Worm (Caenorhabditis elegans) whole organism, late embryonic: Measurements from ENCODE around the gene mau-8.

ENCODE experiments used
- F13H6.1 ChIP-seq: sonication (generic microtip); optimal IDR thresholded peaks from 2 replicates; lab custom pipeline; 2016; ENCODE audit warnings: missing genetic modification characterization, missing compliant biosample characterization
- T23F11.4 ChIP-seq: fragments of 200-800 bp; sonication (Bioruptor generic); optimal IDR thresholded peaks from 2 replicates; lab custom pipeline; 2018; ENCODE audit warnings: mild to moderate bottlenecking, missing genetic modification characterization, missing compliant biosample characterization
- ceh-19 ChIP-seq: fragments of 200-800 bp; sonication (Bioruptor generic); optimal IDR thresholded peaks from 2 replicates; lab custom pipeline; 2018; ENCODE audit warnings: mild to moderate bottlenecking, missing genetic modification characterization, missing compliant biosample characterization
- ceh-22 ChIP-seq: sonication (generic microtip); optimal IDR thresholded peaks from 2 replicates; lab custom pipeline; 2017; ENCODE audit warnings: missing biosample characterization, missing genetic modification characterization
- ceh-30 ChIP-seq: fragments of 150-350 bp; optimal IDR thresholded peaks from 2 replicates; lab custom pipeline; 2014; ENCODE audit warnings: missing biosample characterization, missing genetic modification characterization
- dve-1 ChIP-seq: sonication (generic microtip); optimal IDR thresholded peaks from 2 replicates; lab custom pipeline; 2017; ENCODE audit warnings: antibody characterized with exemption, mild to moderate bottlenecking, missing genetic modification characterization, missing compliant biosample characterization
- elt-2 ChIP-seq: sonication (generic microtip); optimal IDR thresholded peaks from 2 replicates; lab custom pipeline; 2016; ENCODE audit warnings: missing genetic modification reagents, missing genetic modification characterization, missing compliant biosample characterization
- elt-4 ChIP-seq: sonication (generic microtip); optimal IDR thresholded peaks from 2 replicates; lab custom pipeline; 2016; ENCODE audit warnings: missing genetic modification characterization, missing compliant biosample characterization
- eyg-1 ChIP-seq: sonication (generic microtip); optimal IDR thresholded peaks from 2 replicates; lab custom pipeline; 2016; ENCODE audit warnings: missing genotype, missing genetic modification characterization, missing compliant biosample characterization
- fkh-10 ChIP-seq: fragments of 150-350 bp; optimal IDR thresholded peaks from 2 replicates; lab custom pipeline; 2014; ENCODE audit warnings: missing biosample characterization, missing genetic modification reagents, missing genetic modification characterization
- fkh-6 ChIP-seq: sonication (generic microtip); optimal IDR thresholded peaks from 2 replicates; lab custom pipeline; 2016; ENCODE audit warnings: missing genetic modification characterization, missing compliant biosample characterization
- gmeb-2 ChIP-seq: sonication (generic microtip); optimal IDR thresholded peaks from 2 replicates; lab custom pipeline; 2016; ENCODE audit warnings: missing genetic modification characterization, inconsistent platforms, missing compliant biosample characterization
- hlh-13 ChIP-seq: fragments of 200-800 bp; sonication (Bioruptor generic); optimal IDR thresholded peaks from 2 replicates; lab custom pipeline; 2018; ENCODE audit warnings: mild to moderate bottlenecking, missing genetic modification characterization, missing compliant biosample characterization
- hlh-15 ChIP-seq: sonication (generic microtip); optimal IDR thresholded peaks from 2 replicates; lab custom pipeline; 2016; ENCODE audit warnings: missing genetic modification characterization, missing compliant biosample characterization
- hlh-30 ChIP-seq: sonication (generic microtip); optimal IDR thresholded peaks from 2 replicates; lab custom pipeline; 2017; ENCODE audit warnings: antibody characterized with exemption, missing genetic modification characterization, missing compliant biosample characterization; ENCODE audit not compliant: insufficient read depth
- hlh-6 ChIP-seq: sonication (generic microtip); optimal IDR thresholded peaks from 2 replicates; lab custom pipeline; 2016; ENCODE audit warnings: missing genotype, missing genetic modification characterization, missing compliant biosample characterization
- lim-6 ChIP-seq: sonication (generic microtip); optimal IDR thresholded peaks from 2 replicates; lab custom pipeline; 2016; ENCODE audit warnings: missing genetic modification characterization, missing compliant biosample characterization
- lin-11 ChIP-seq: fragments of 200-800 bp; sonication (Bioruptor generic); optimal IDR thresholded peaks from 2 replicates; lab custom pipeline; 2018; ENCODE audit warnings: mild to moderate bottlenecking, missing genetic modification characterization, missing compliant biosample characterization
- madf-2 ChIP-seq: sonication (generic microtip); optimal IDR thresholded peaks from 2 replicates; lab custom pipeline; 2017; ENCODE audit warnings: missing genetic modification characterization, missing compliant biosample characterization
- nhr-232 ChIP-seq: sonication (generic microtip); optimal IDR thresholded peaks from 2 replicates; lab custom pipeline; 2016; ENCODE audit warnings: missing genetic modification characterization, missing compliant biosample characterization
- npax-4 ChIP-seq: sonication (generic microtip); optimal IDR thresholded peaks from 2 replicates; lab custom pipeline; 2016; ENCODE audit warnings: missing genetic modification characterization, missing compliant biosample characterization
- pat-9 ChIP-seq: fragments of 200-800 bp; sonication (Bioruptor generic); optimal IDR thresholded peaks from 2 replicates; lab custom pipeline; 2018; ENCODE audit warnings: mild to moderate bottlenecking, missing genetic modification characterization, moderate library complexity, missing compliant biosample characterization
- pax-1 ChIP-seq: fragments of 150-350 bp; optimal IDR thresholded peaks from 2 replicates; lab custom pipeline; 2014; ENCODE audit warnings: missing biosample characterization, missing genetic modification characterization
- pha-4 ChIP-seq: fragments of 150-350 bp; optimal IDR thresholded peaks from 2 replicates; lab custom pipeline; 2018; ENCODE audit warnings: missing biosample characterization, missing genetic modification reagents, missing genetic modification characterization
- pqm-1 ChIP-seq: sonication (generic microtip); optimal IDR thresholded peaks from 2 replicates; lab custom pipeline; 2016; ENCODE audit warnings: missing genetic modification characterization, missing compliant biosample characterization
- rnt-1 ChIP-seq: sonication (generic microtip); optimal IDR thresholded peaks from 2 replicates; lab custom pipeline; 2016; ENCODE audit warnings: missing genetic modification characterization, missing compliant biosample characterization
- sdc-2 ChIP-seq: sonication (generic microtip); optimal IDR thresholded peaks from 2 replicates; lab custom pipeline; 2016; ENCODE audit warnings: missing genotype, missing genetic modification characterization, missing compliant biosample characterization
- sox-2 ChIP-seq: fragments of 200-800 bp; sonication (Bioruptor generic); IDR thresholded peaks from 2 replicates; pipeline ENCODE4 v1.3.6; 2022; ENCODE audit warnings: missing genetic modification reagents, missing genetic modification characterization, missing compliant biosample characterization
- sox-4 ChIP-seq: sonication (generic microtip); optimal IDR thresholded peaks from 2 replicates; lab custom pipeline; 2017; ENCODE audit warnings: mild to moderate bottlenecking, missing genetic modification characterization, inconsistent platforms, missing compliant biosample characterization
- syd-9 ChIP-seq: sonication (generic microtip); optimal IDR thresholded peaks from 2 replicates; lab custom pipeline; 2016; ENCODE audit warnings: mild to moderate bottlenecking, missing genetic modification characterization, moderate library complexity, missing compliant biosample characterization
- tbx-2 ChIP-seq: sonication (generic microtip); optimal IDR thresholded peaks from 2 replicates; lab custom pipeline; 2016; ENCODE audit warnings: missing genetic modification characterization, missing compliant biosample characterization
- tbx-7 ChIP-seq: sonication (generic microtip); optimal IDR thresholded peaks from 2 replicates; lab custom pipeline; 2016; ENCODE audit warnings: missing genotype, missing genetic modification characterization, missing compliant biosample characterization
- ttx-3 ChIP-seq: sonication (generic microtip); optimal IDR thresholded peaks from 2 replicates; lab custom pipeline; 2016; ENCODE audit warnings: missing genetic modification reagents, missing genetic modification characterization, missing compliant biosample characterization
- unc-3 ChIP-seq, 2 experiments: fragments of 200-800 bp in 1 of 2; sonication (Bioruptor generic) in 1 of 2; sonication (generic microtip) in 1 of 2; conservative IDR thresholded peaks in 1 of 2; optimal IDR thresholded peaks in 1 of 2; 2 replicates each; pipeline versions ENCODE4 v1.3.6 to Lab custom; 2016 to 2022; ENCODE audit warnings: missing compliant biosample characterization in 2 of 2, missing genetic modification characterization in 2 of 2, missing genetic modification reagents in 1 of 2
- unc-42 ChIP-seq: sonication (generic microtip); optimal IDR thresholded peaks from 2 replicates; lab custom pipeline; 2016; ENCODE audit warnings: missing genotype, missing genetic modification characterization, missing compliant biosample characterization
- unc-55 ChIP-seq: sonication (generic microtip); optimal IDR thresholded peaks from 2 replicates; lab custom pipeline; 2017; ENCODE audit warnings: missing biosample characterization, missing genetic modification reagents, missing genetic modification characterization
- unc-86 ChIP-seq: sonication (generic microtip); optimal IDR thresholded peaks from 2 replicates; lab custom pipeline; 2016; ENCODE audit warnings: missing genetic modification characterization, missing compliant biosample characterization
- zip-5 ChIP-seq: sonication (generic microtip); optimal IDR thresholded peaks from 2 replicates; lab custom pipeline; 2016; ENCODE audit warnings: missing genetic modification characterization, missing compliant biosample characterization
- ztf-16 ChIP-seq: sonication (generic microtip); optimal IDR thresholded peaks from 2 replicates; lab custom pipeline; 2017; ENCODE audit warnings: missing genetic modification characterization, missing compliant biosample characterization

Gene mau-8

ce11 chrIV:13389237-13389636 lies 11.4 kb downstream of the mau-8 start:
- TF ChIP-seq unc-3 (GFP tag; conservative IDR thresholded peaks at IDR 0.05; lab: Robert Waterston, UW) (no peak), unc-3 (tag; optimal IDR thresholded peaks at IDR 0.05; lab: Kevin White, UChicago) (no peak), pha-4 (no peak), lim-6 (no peak), zip-5 (tag; lab: Kevin White, UChicago) (no peak), fkh-10 (GFP tag; lab: Kevin White, UChicago) (no peak), T23F11.4 (GFP tag; lab: Kevin White, UChicago) (no peak), sdc-2 (no peak), eyg-1 (tag; lab: Kevin White, UChicago) (no peak), elt-4 (tag; lab: Kevin White, UChicago) (no peak), syd-9 (tag; lab: Kevin White, UChicago) (no peak), tbx-2 (tag; lab: Kevin White, UChicago) (no peak), hlh-15 (tag; lab: Kevin White, UChicago) (no peak), unc-55 (GFP tag; lab: Kevin White, UChicago) (no peak), hlh-13 (GFP tag; lab: Kevin White, UChicago) (no peak), ttx-3 (tag; lab: Kevin White, UChicago) (no peak), madf-2 (tag; lab: Kevin White, UChicago) (no peak), fkh-6 (tag; lab: Kevin White, UChicago) (no peak), F13H6.1 (tag; lab: Kevin White, UChicago) (no peak), nhr-232 (no peak), hlh-6 (tag; lab: Kevin White, UChicago) (no peak)

DNA sequence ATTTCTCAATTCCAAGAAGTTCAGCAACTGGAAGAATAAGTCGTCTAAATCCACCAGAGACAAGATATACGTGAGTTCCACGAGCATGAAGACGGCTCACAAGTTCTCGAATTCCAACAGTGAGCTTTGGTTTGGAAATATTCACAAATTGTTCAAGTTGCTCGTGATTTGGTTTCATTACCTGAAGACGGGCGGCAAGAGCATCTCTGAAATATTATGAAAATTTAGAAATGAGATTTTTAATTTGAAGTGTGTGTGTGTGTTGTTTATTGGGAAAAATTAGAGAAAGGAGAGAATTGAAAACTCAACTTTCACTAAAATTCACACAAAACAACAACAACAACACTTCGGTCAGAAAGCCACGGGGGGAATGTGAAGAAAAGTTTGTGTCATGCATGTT lies 13.0 kb downstream of the mau-8 start:
- TF ChIP-seq unc-86 (tag; lab: Kevin White, UChicago) (no peak), unc-42 (no peak), ceh-19 (GFP tag; lab: Kevin White, UChicago) (no peak), rnt-1 (tag; lab: Kevin White, UChicago) (no peak), ceh-30 (tag; lab: Kevin White, UChicago) (no peak), sdc-2 (no peak), lin-11 (tag; lab: Kevin White, UChicago) (no peak), nhr-232 (no peak), fkh-10 (GFP tag; lab: Kevin White, UChicago) (no peak), ceh-22 (no peak), npax-4 (tag; lab: Kevin White, UChicago) (no peak)

DNA sequence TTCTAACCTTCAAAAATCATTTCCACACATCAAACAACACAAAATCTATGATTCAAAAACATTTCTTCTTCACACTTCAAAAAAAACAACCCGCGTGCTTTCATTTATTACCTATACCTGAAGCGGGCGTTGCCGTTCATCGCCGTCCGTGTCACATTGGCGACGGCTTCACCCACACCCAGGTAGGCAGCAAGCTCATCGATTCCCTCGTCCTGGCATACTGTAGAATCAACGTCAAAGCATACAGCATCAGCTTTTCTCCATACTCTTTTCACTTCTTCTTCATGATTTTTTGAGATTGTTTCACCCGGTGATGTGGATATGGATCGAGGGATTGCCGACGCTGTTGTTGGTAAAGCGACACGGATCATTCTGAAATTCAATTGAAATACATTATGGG lies 14.4 kb downstream of the mau-8 start:
- TF ChIP-seq pqm-1 (no peak), pax-1 (tag; lab: Kevin White, UChicago) (no peak), sox-2 (GFP tag; lab: Robert Waterston, UW) (no peak), hlh-6 (tag; lab: Kevin White, UChicago) (no peak), unc-55 (GFP tag; lab: Kevin White, UChicago) (no peak)

ce11 chrIV:13393246-13393716 lies 15.5 kb downstream of the mau-8 start:
- TF ChIP-seq tbx-7 (tag; lab: Kevin White, UChicago) (no peak), npax-4 (tag; lab: Kevin White, UChicago) (no peak), ztf-16 (no peak), hlh-30 (tag; lab: Kevin White, UChicago) (peak; percentile 3), elt-2 (tag; lab: Kevin White, UChicago) (peak; percentile 58), elt-4 (tag; lab: Kevin White, UChicago) (no peak), dve-1 (tag; lab: Kevin White, UChicago) (peak; percentile 22), rnt-1 (tag; lab: Kevin White, UChicago) (no peak), ceh-22 (no peak), tbx-2 (tag; lab: Kevin White, UChicago) (no peak), madf-2 (tag; lab: Kevin White, UChicago) (no peak), sox-4 (tag; lab: Kevin White, UChicago) (no peak), gmeb-2 (no peak), pat-9 (tag; lab: Kevin White, UChicago) (no peak)
- TF ChIP-seq, all 69 proteins: peak for 3
